Fruit fly (Drosophila melanogaster) whole organism, prepupa: Measurements from ENCODE around the gene Art9.

Experiments
- CG6854 ChIP-seq: fragments of 200-800 bp; sonication (Bioruptor generic); optimal IDR thresholded peaks from 2 replicates; lab custom pipeline; 2017; ENCODE audit warnings: missing biosample characterization, mild to moderate bottlenecking, missing genetic modification characterization
- CG8632 ChIP-seq: fragments of 200-800 bp; sonication (Bioruptor generic); optimal IDR thresholded peaks from 3 replicates; lab custom pipeline; 2016; ENCODE audit warnings: missing biosample characterization, missing genetic modification characterization
- Smox ChIP-seq: fragments of 200-800 bp; sonication (Bioruptor generic); optimal IDR thresholded peaks from 3 replicates; lab custom pipeline; 2016; ENCODE audit warnings: missing biosample characterization, missing genetic modification characterization
- Sox15 ChIP-seq: fragments of 200-800 bp; sonication (Bioruptor generic); optimal IDR thresholded peaks from 3 replicates; lab custom pipeline; 2016; ENCODE audit warnings: missing biosample characterization, missing genetic modification characterization
- achi ChIP-seq: fragments of 200-800 bp; sonication (Bioruptor generic); optimal IDR thresholded peaks from 3 replicates; lab custom pipeline; 2016; ENCODE audit warnings: missing biosample characterization, missing genetic modification characterization
- cyc ChIP-seq: fragments of 200-800 bp; sonication (Bioruptor generic); optimal IDR thresholded peaks from 3 replicates; lab custom pipeline; 2016; ENCODE audit warnings: missing biosample characterization, missing genetic modification characterization

DNA sequence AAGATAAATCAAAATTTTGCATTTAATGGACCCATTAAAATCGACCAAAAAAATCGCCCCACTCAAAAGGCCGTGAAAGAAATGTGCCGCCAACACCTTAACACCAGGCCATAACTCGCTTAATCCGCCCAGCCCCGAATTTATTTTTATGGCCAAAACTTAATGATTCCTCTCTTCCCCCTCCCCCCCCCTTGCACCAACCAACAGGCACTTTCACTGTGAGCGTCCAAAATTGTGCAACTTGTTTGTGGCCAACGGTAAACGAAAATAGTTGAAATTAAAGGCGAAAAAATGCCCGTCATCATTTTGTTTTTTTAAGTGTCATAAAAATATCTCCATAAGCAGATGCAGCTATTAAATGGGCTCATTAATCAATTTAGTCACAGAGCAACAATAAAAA, 2.9 kb upstream of the Art9 start:
- no peak for TF ChIP-seq Smox (GFP tag; lab: Kevin White, UChicago)
- TF ChIP-seq Sox15 (GFP tag; lab: Kevin White, UChicago) = no peak
- TF ChIP-seq CG8632 (GFP tag; lab: Kevin White, UChicago) = no peak
- TF ChIP-seq CG6854 (GFP tag; lab: Kevin White, UChicago) = no peak
- no peak for TF ChIP-seq achi (GFP tag; lab: Kevin White, UChicago)
- no peak for TF ChIP-seq cyc (GFP tag; lab: Kevin White, UChicago)
